Worm (Caenorhabditis elegans) whole organism, midembryonic: ENCODE data around the gene T13G4.4.

ENCODE experiments used
- T22C8.4 ChIP-seq: fragments of 200-800 bp; sonication (Bioruptor generic); IDR thresholded peaks from 2 replicates; pipeline ENCODE4 v1.3.6; 2022; ENCODE audit warnings: missing genetic modification characterization, missing compliant biosample characterization
- flt-1 ChIP-seq: fragments of 200-800 bp; sonication (Bioruptor generic); IDR thresholded peaks from 2 replicates; pipeline ENCODE4 v1.3.6; 2022; ENCODE audit warnings: missing genetic modification characterization, missing compliant biosample characterization
- klf-2 ChIP-seq: fragments of 200-800 bp; sonication (Bioruptor generic); conservative IDR thresholded peaks from 2 replicates; pipeline ENCODE4 v1.3.6; 2022; ENCODE audit warnings: missing genetic modification reagents, missing genetic modification characterization, missing compliant biosample characterization
- med-1 ChIP-seq: sonication (generic microtip); optimal IDR thresholded peaks from 2 replicates; lab custom pipeline; 2017; ENCODE audit warnings: missing genetic modification characterization, mild to moderate bottlenecking, missing compliant biosample characterization, antibody characterized with exemption, missing genetic modification reagents; ENCODE audit not compliant: insufficient read depth
- ref-1 ChIP-seq: fragments of 200-800 bp; sonication (Bioruptor generic); conservative IDR thresholded peaks from 2 replicates; pipeline ENCODE4 v1.3.6; 2022; ENCODE audit warnings: missing genetic modification reagents, missing genetic modification characterization, missing compliant biosample characterization
- tab-1 ChIP-seq: fragments of 200-800 bp; sonication (Bioruptor generic); IDR thresholded peaks from 2 replicates; pipeline ENCODE4 v1.3.6; 2022; ENCODE audit warnings: missing genetic modification characterization, missing compliant biosample characterization
- ztf-23 ChIP-seq: fragments of 200-800 bp; sonication (Bioruptor generic); IDR thresholded peaks from 2 replicates; pipeline ENCODE4 v1.3.6; 2022; ENCODE audit warnings: missing genetic modification reagents, missing genetic modification characterization, missing compliant biosample characterization
- ztf-29 ChIP-seq: fragments of 200-800 bp; sonication (Bioruptor generic); IDR thresholded peaks from 2 replicates; pipeline ENCODE4 v1.3.6; 2022; ENCODE audit warnings: missing genetic modification reagents, missing genetic modification characterization, missing compliant biosample characterization

ce11 chrX:1191582-1191981 is at the start of gene T13G4.4:
- TF ChIP-seq flt-1 (GFP tag; lab: Robert Waterston, UW) (no peak), ztf-29 (GFP tag; lab: Robert Waterston, UW) (no peak), klf-2 (GFP tag; lab: Robert Waterston, UW) (no peak), ztf-23 (GFP tag; lab: Robert Waterston, UW) (no peak), T22C8.4 (no peak), med-1 (GFP tag; lab: Kevin White, UChicago) (no peak), ref-1 (no peak), tab-1 (GFP tag; lab: Robert Waterston, UW) (no peak)
